Worm (Caenorhabditis elegans) whole organism, young adult: ENCODE measurements around the gene mrps-35.
"Not testable (repeated sequence)": the region's sequence is repeated elsewhere in the genome, so short reads cannot be mapped to it uniquely, and the experiment has no call there.

Experiments used
- B0261.1 ChIP-seq: sonication (generic microtip); optimal IDR thresholded peaks from 2 replicates; lab custom pipeline; 2016; ENCODE audit warnings: mild to moderate bottlenecking, missing genetic modification characterization, moderate library complexity, missing compliant biosample characterization
- B0336.3 ChIP-seq: fragments of 200-800 bp; sonication (Bioruptor generic); IDR thresholded peaks from 2 replicates; pipeline ENCODE4 v1.3.6; 2022; ENCODE audit warnings: missing genetic modification characterization, missing compliant biosample characterization
- C06A6.2 ChIP-seq: fragments of 200-800 bp; sonication (Bioruptor generic); conservative IDR thresholded peaks from 2 replicates; pipeline ENCODE4 v1.3.6; 2022; ENCODE audit warnings: missing genetic modification characterization, missing compliant biosample characterization
- D2030.7 ChIP-seq: fragments of 200-800 bp; sonication (Bioruptor generic); IDR thresholded peaks from 2 replicates; pipeline ENCODE4 v1.3.6; 2022; ENCODE audit warnings: missing genetic modification reagents, missing genetic modification characterization, missing compliant biosample characterization
- F10E7.11 ChIP-seq: sonication (generic microtip); optimal IDR thresholded peaks from 2 replicates; lab custom pipeline; 2017; ENCODE audit warnings: mild to moderate bottlenecking, missing genetic modification characterization, moderate library complexity, missing compliant biosample characterization
- F33H1.4 ChIP-seq: fragments of 200-800 bp; sonication (Bioruptor generic); IDR thresholded peaks from 2 replicates; pipeline ENCODE4 v1.3.6; 2022; ENCODE audit warnings: missing genetic modification reagents, missing genetic modification characterization, missing compliant biosample characterization
- F39B2.1 ChIP-seq: fragments of 200-800 bp; sonication (Bioruptor generic); IDR thresholded peaks from 2 replicates; pipeline ENCODE4 v1.3.6; 2022; ENCODE audit warnings: missing genetic modification reagents, missing genetic modification characterization, missing compliant biosample characterization
- K12H6.12 ChIP-seq: fragments of 200-800 bp; sonication (Bioruptor generic); optimal IDR thresholded peaks from 2 replicates; lab custom pipeline; 2018; ENCODE audit warnings: mild to moderate bottlenecking, missing genetic modification characterization, missing compliant biosample characterization
- Y79H2A.3 ChIP-seq: fragments of 200-800 bp; sonication (Bioruptor generic); conservative IDR thresholded peaks from 2 replicates; pipeline ENCODE4 v1.3.6; 2022; ENCODE audit warnings: missing genetic modification reagents, missing genetic modification characterization, missing compliant biosample characterization
- Y95B8A.8 ChIP-seq: fragments of 200-800 bp; sonication (Bioruptor generic); IDR thresholded peaks from 2 replicates; pipeline ENCODE4 v1.3.6; 2022; ENCODE audit warnings: missing genetic modification reagents, missing genetic modification characterization, missing compliant biosample characterization
- bed-1 ChIP-seq: fragments of 200-800 bp; sonication (Bioruptor generic); IDR thresholded peaks from 2 replicates; pipeline ENCODE4 v1.3.6; 2022; ENCODE audit warnings: missing genetic modification reagents, missing genetic modification characterization, missing compliant biosample characterization
- cebp-1 ChIP-seq, 2 experiments: fragments of 200-800 bp in 1 of 2; sonication (Bioruptor generic) in 1 of 2; sonication (generic microtip) in 1 of 2; IDR thresholded peaks in 1 of 2; optimal IDR thresholded peaks in 1 of 2; 2 replicates each; pipeline versions ENCODE4 v1.3.6 to Lab custom; 2017 to 2022; ENCODE audit warnings: missing compliant biosample characterization in 2 of 2, missing genetic modification characterization in 2 of 2, mild to moderate bottlenecking in 1 of 2, missing genetic modification reagents in 1 of 2, moderate library complexity in 1 of 2
- cebp-2 ChIP-seq: fragments of 200-800 bp; sonication (Bioruptor generic); IDR thresholded peaks from 2 replicates; pipeline ENCODE4 v1.3.6; 2022; ENCODE audit warnings: missing genetic modification characterization, missing compliant biosample characterization
- ceh-100 ChIP-seq: fragments of 200-800 bp; sonication (Bioruptor generic); IDR thresholded peaks from 2 replicates; pipeline ENCODE4 v1.3.6; 2022; ENCODE audit warnings: missing genetic modification reagents, missing genetic modification characterization, missing compliant biosample characterization
- ceh-27 ChIP-seq: fragments of 200-800 bp; sonication (Bioruptor generic); optimal IDR thresholded peaks from 2 replicates; lab custom pipeline; 2018; ENCODE audit warnings: mild to moderate bottlenecking, missing genetic modification characterization, moderate library complexity, missing compliant biosample characterization
- ceh-58 ChIP-seq: fragments of 200-800 bp; sonication (Bioruptor generic); IDR thresholded peaks from 2 replicates; pipeline ENCODE4 v1.3.6; 2022; ENCODE audit warnings: missing genetic modification characterization, missing compliant biosample characterization
- ceh-79 ChIP-seq: sonication (generic microtip); optimal IDR thresholded peaks from 2 replicates; lab custom pipeline; 2017; ENCODE audit warnings: mild to moderate bottlenecking, missing genetic modification characterization, missing compliant biosample characterization
- dpl-1 ChIP-seq: fragments of 150-350 bp; optimal IDR thresholded peaks from 2 replicates; lab custom pipeline; 2014; ENCODE audit warnings: missing biosample characterization, missing genetic modification reagents, missing genetic modification characterization
- egl-44 ChIP-seq: fragments of 200-800 bp; sonication (Bioruptor generic); IDR thresholded peaks from 2 replicates; pipeline ENCODE4 v1.3.6; 2022; ENCODE audit warnings: missing genetic modification reagents, missing genetic modification characterization, missing compliant biosample characterization
- egrh-3 ChIP-seq: fragments of 200-800 bp; sonication (Bioruptor generic); IDR thresholded peaks from 2 replicates; pipeline ENCODE4 v1.3.6; 2022; ENCODE audit warnings: missing genetic modification reagents, missing genetic modification characterization, missing compliant biosample characterization
- hlh-26 ChIP-seq: fragments of 200-800 bp; sonication (Bioruptor generic); conservative IDR thresholded peaks from 2 replicates; pipeline ENCODE4 v1.3.6; 2022; ENCODE audit warnings: missing genetic modification reagents, missing genetic modification characterization, missing compliant biosample characterization
- hmg-1.2 ChIP-seq: fragments of 200-800 bp; sonication (Bioruptor generic); IDR thresholded peaks from 2 replicates; pipeline ENCODE4 v1.3.6; 2022; ENCODE audit warnings: missing genetic modification reagents, missing genetic modification characterization, missing compliant biosample characterization
- hsf-1 ChIP-seq: fragments of 200-800 bp; sonication (Bioruptor generic); IDR thresholded peaks from 2 replicates; pipeline ENCODE4 v1.3.6; 2022; ENCODE audit warnings: missing genetic modification reagents, missing genetic modification characterization, missing compliant biosample characterization
- lag-1 ChIP-seq: fragments of 200-800 bp; sonication (Bioruptor generic); IDR thresholded peaks from 2 replicates; pipeline ENCODE4 v1.3.6; 2022; ENCODE audit warnings: missing genetic modification reagents, missing genetic modification characterization, missing compliant biosample characterization
- let-526 ChIP-seq: fragments of 200-800 bp; sonication (Bioruptor generic); IDR thresholded peaks from 2 replicates; pipeline ENCODE4 v1.3.6; 2022; ENCODE audit warnings: missing genetic modification reagents, missing genetic modification characterization, missing compliant biosample characterization
- madf-10 ChIP-seq: sonication (generic microtip); optimal IDR thresholded peaks from 2 replicates; lab custom pipeline; 2016; ENCODE audit warnings: mild to moderate bottlenecking, missing genetic modification characterization, missing compliant biosample characterization
- madf-8 ChIP-seq: fragments of 200-800 bp; sonication (Bioruptor generic); conservative IDR thresholded peaks from 2 replicates; pipeline ENCODE4 v1.3.6; 2022; ENCODE audit warnings: missing genetic modification reagents, missing genetic modification characterization, missing compliant biosample characterization
- mes-4 ChIP-seq: sonication (generic microtip); optimal IDR thresholded peaks from 2 replicates; lab custom pipeline; 2016; ENCODE audit warnings: missing genotype, missing genetic modification characterization, missing compliant biosample characterization
- nfya-1 ChIP-seq: sonication (generic microtip); optimal IDR thresholded peaks from 2 replicates; lab custom pipeline; 2017; ENCODE audit warnings: antibody characterized with exemption, missing compliant biosample characterization, missing genetic modification characterization, borderline replicate concordance; ENCODE audit not compliant: insufficient read depth
- nfya-2 ChIP-seq: fragments of 200-800 bp; sonication (Bioruptor generic); IDR thresholded peaks from 2 replicates; pipeline ENCODE4 v1.3.6; 2022; ENCODE audit warnings: missing genetic modification reagents, missing genetic modification characterization, missing compliant biosample characterization
- nfyb-1 ChIP-seq: fragments of 200-800 bp; sonication (Bioruptor generic); IDR thresholded peaks from 2 replicates; pipeline ENCODE4 v1.3.6; 2022; ENCODE audit warnings: missing genetic modification reagents, missing genetic modification characterization, missing compliant biosample characterization
- nhr-90 ChIP-seq: sonication (generic microtip); optimal IDR thresholded peaks from 2 replicates; lab custom pipeline; 2016; ENCODE audit warnings: missing genotype, mild to moderate bottlenecking, missing genetic modification characterization, missing compliant biosample characterization
- rpc-1 ChIP-seq, 2 experiments: fragments of 150-350 bp in 1 of 2; sonication (generic microtip) in 1 of 2; optimal IDR thresholded peaks; 2 replicates each; lab custom pipeline; 2014 to 2018; ENCODE audit warnings: missing biosample characterization in 1 of 2, missing genetic modification characterization in 1 of 2, missing genetic modification reagents in 1 of 2, missing genotype in 1 of 2
- somi-1 ChIP-seq: fragments of 200-800 bp; sonication (Bioruptor generic); optimal IDR thresholded peaks from 2 replicates; lab custom pipeline; 2018; ENCODE audit warnings: mild to moderate bottlenecking, missing genetic modification characterization, missing compliant biosample characterization
- tbx-9 ChIP-seq: sonication (generic microtip); optimal IDR thresholded peaks from 2 replicates; lab custom pipeline; 2016; ENCODE audit warnings: borderline replicate concordance, missing genetic modification characterization, inconsistent platforms, missing compliant biosample characterization
- tlf-1 ChIP-seq: fragments of 200-800 bp; sonication (Bioruptor generic); optimal IDR thresholded peaks from 2 replicates; lab custom pipeline; 2018; ENCODE audit warnings: mild to moderate bottlenecking, missing genetic modification characterization, missing compliant biosample characterization
- unc-62 ChIP-seq: fragments of 150-350 bp; optimal IDR thresholded peaks from 2 replicates; lab custom pipeline; 2014; ENCODE audit warnings: missing biosample characterization, missing genetic modification reagents, missing genetic modification characterization
- xnd-1 ChIP-seq: sonication (generic microtip); optimal IDR thresholded peaks from 2 replicates; lab custom pipeline; 2016; ENCODE audit warnings: missing genotype, missing genetic modification reagents, missing genetic modification characterization, missing compliant biosample characterization
- zfh-2 ChIP-seq: fragments of 200-800 bp; sonication (Bioruptor generic); conservative IDR thresholded peaks from 2 replicates; pipeline ENCODE4 v1.3.6; 2022; ENCODE audit warnings: missing genetic modification reagents, missing genetic modification characterization, missing compliant biosample characterization
- ztf-18 ChIP-seq: sonication (generic microtip); optimal IDR thresholded peaks from 2 replicates; lab custom pipeline; 2016; ENCODE audit warnings: missing genotype, mild to moderate bottlenecking, missing genetic modification characterization, missing compliant biosample characterization
- ztf-26 ChIP-seq: sonication (generic microtip); optimal IDR thresholded peaks from 2 replicates; lab custom pipeline; 2017; ENCODE audit warnings: missing genetic modification characterization, missing compliant biosample characterization
- ztf-3 ChIP-seq: fragments of 200-800 bp; sonication (Bioruptor generic); optimal IDR thresholded peaks from 2 replicates; lab custom pipeline; 2018; ENCODE audit warnings: mild to moderate bottlenecking, missing genetic modification characterization, missing compliant biosample characterization

mrps-35 gene

ce11 chrV:19013215-19013614 lies 32.1 kb downstream of the mrps-35 start:
- TF ChIP-seq madf-10 (tag; lab: Kevin White, UChicago) (no peak), Y79H2A.3 (GFP tag; lab: Robert Waterston, UW) (no peak), unc-62 (no peak), ceh-27 (GFP tag; lab: Kevin White, UChicago) (no peak), let-526 (GFP tag; lab: Robert Waterston, UW) (no peak), somi-1 (no peak), Y95B8A.8 (no peak), D2030.7 (GFP tag; lab: Robert Waterston, UW) (no peak), nfyb-1 (GFP tag; lab: Robert Waterston, UW) (no peak), ceh-58 (GFP tag; lab: Robert Waterston, UW) (no peak), ztf-18 (no peak)

ce11 chrV:19014273-19014672 lies 33.2 kb downstream of the mrps-35 start, which contains the start of gene Y39B6A.30:
Y39B6A.30 (plus strand) TSS chrV:19014573.
- TF ChIP-seq mes-4 (tag; lab: Kevin White, UChicago); madf-8 (GFP tag; lab: Robert Waterston, UW); nhr-90 (tag; lab: Kevin White, UChicago): not testable (repeated sequence)

DNA sequence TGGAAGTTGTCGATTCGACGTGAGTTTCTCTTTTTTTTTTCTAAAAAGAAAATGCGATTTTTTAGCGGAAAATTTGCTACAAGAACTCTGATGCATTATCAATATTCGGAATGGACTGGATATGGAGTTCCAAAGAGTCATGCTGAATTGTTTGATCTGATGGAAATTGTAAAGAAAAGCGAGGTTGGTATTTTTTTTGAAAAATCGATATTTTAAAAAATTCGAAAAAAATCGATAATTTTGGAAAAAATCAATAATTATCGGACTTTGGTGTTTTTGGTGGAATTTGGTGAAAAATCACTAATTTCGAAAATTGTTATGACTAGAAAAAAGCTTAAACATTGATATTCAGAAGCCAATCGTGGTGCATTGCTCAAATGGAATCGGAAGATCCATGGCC lies 38.1 kb downstream of the mrps-35 start:
- TF ChIP-seq F33H1.4 (GFP tag; lab: Robert Waterston, UW) (no peak), xnd-1 (no peak), K12H6.12 (no peak), zfh-2 (GFP tag; lab: Robert Waterston, UW) (no peak), cebp-2 (GFP tag; lab: Robert Waterston, UW) (no peak), Y95B8A.8 (no peak), tbx-9 (tag; lab: Kevin White, UChicago) (no peak), ceh-27 (GFP tag; lab: Kevin White, UChicago) (no peak), mes-4 (tag; lab: Kevin White, UChicago) (no peak), nfya-2 (GFP tag; lab: Robert Waterston, UW) (no peak), hmg-1.2 (GFP tag; lab: Robert Waterston, UW) (no peak), egl-44 (GFP tag; lab: Robert Waterston, UW) (no peak)

DNA sequence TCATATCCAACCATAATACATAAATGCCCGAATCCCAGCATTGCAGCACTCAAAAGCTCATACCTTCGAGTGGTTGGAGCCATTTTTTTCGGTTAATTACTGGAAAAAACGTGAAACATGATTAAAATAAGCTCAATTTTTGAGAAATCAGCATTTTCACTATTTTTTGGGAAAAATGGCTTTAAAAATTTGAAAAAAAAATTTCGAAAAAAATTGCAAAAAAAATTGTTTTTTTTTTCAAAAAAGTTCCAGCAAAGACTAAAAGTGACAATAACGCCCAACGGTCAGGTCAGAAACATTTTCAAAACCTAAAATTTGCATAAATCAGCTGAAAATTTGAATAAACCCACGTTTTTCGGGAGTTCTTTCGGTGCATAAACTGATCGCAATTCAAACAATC lies 43.6 kb downstream of the mrps-35 start, which contains the start of gene Y39B6A.29:
Gene Y39B6A.29, minus strand, starts transcription at position 101 of the 400 bp plus-strand sequence.
- TF ChIP-seq F10E7.11 (tag; lab: Kevin White, UChicago) (no peak), bed-1 (no peak), egl-44 (GFP tag; lab: Robert Waterston, UW) (no peak), egrh-3 (no peak), nhr-90 (tag; lab: Kevin White, UChicago) (no peak), lag-1 (no peak), F39B2.1 (GFP tag; lab: Robert Waterston, UW) (no peak), Y95B8A.8 (no peak)
- TF ChIP-seq, all 124 proteins: peak for 0

ce11 chrV:19026163-19026562 lies 45.1 kb downstream of the mrps-35 start, which contains the start of gene Y39B6A.25:
Y39B6A.25 (plus strand) TSS chrV:19026463.
- TF ChIP-seq B0336.3 = no peak
- no peak for TF ChIP-seq hlh-26 (GFP tag; lab: Robert Waterston, UW)
- no peak for TF ChIP-seq hsf-1
- TF ChIP-seq cebp-1 (GFP tag; IDR thresholded peaks at IDR 0.05; lab: Robert Waterston, UW) = no peak
- TF ChIP-seq cebp-1 (tag; optimal IDR thresholded peaks at IDR 0.05; lab: Kevin White, UChicago) = no peak
- no peak for TF ChIP-seq ceh-100
- no peak for TF ChIP-seq tlf-1
- no peak for TF ChIP-seq rpc-1 (optimal IDR thresholded peaks at IDR 0.05; lab: Kevin White, UChicago)
- no peak for TF ChIP-seq rpc-1 (tag; optimal IDR thresholded peaks at IDR 0.05; lab: Kevin White, UChicago)
- TF ChIP-seq nfya-1 (tag; lab: Kevin White, UChicago) = no peak
- no peak for TF ChIP-seq ztf-26 (tag; lab: Kevin White, UChicago)
- TF ChIP-seq dpl-1 = no peak
- no peak for TF ChIP-seq C06A6.2
- TF ChIP-seq B0261.1 (tag; lab: Kevin White, UChicago) = no peak
- TF ChIP-seq F39B2.1 (GFP tag; lab: Robert Waterston, UW) = no peak
- TF ChIP-seq ceh-79 (tag; lab: Kevin White, UChicago) = no peak
- TF ChIP-seq ztf-3 (GFP tag; lab: Kevin White, UChicago) = no peak
